Worm (Caenorhabditis elegans) whole organism, L3 larva: ENCODE results near the gene cest-17.

Experiments
- R02D3.7 ChIP-seq: fragments of 150-350 bp; optimal IDR thresholded peaks from 2 replicates; lab custom pipeline; 2014; ENCODE audit warnings: missing biosample characterization, missing genetic modification characterization
- egl-27 ChIP-seq: sonication (generic microtip); optimal IDR thresholded peaks from 4 replicates; lab custom pipeline; 2017; ENCODE audit warnings: missing biosample characterization, missing genetic modification reagents, missing genetic modification characterization
- elt-3 ChIP-seq, 3 experiments: fragments of 150-350 bp in 1 of 3; sonication (generic microtip) in 2 of 3; optimal IDR thresholded peaks; 2 replicates in 2 of 3; 4 replicates in 1 of 3; lab custom pipeline; 2014 to 2017; ENCODE audit warnings: missing biosample characterization in 3 of 3, missing genetic modification characterization in 3 of 3
- lin-39 ChIP-seq: fragments of 150-350 bp; optimal IDR thresholded peaks from 2 replicates; lab custom pipeline; 2018; ENCODE audit warnings: missing biosample characterization, missing genetic modification reagents, missing genetic modification characterization
- nhr-11 ChIP-seq: fragments of 150-350 bp; optimal IDR thresholded peaks from 2 replicates; lab custom pipeline; 2014; ENCODE audit warnings: missing biosample characterization, missing genetic modification characterization
- nhr-12 ChIP-seq: fragments of 150-350 bp; optimal IDR thresholded peaks from 2 replicates; lab custom pipeline; 2014; ENCODE audit warnings: missing biosample characterization, missing genetic modification characterization
- nhr-28 ChIP-seq: fragments of 150-350 bp; optimal IDR thresholded peaks from 2 replicates; lab custom pipeline; 2014; ENCODE audit warnings: missing biosample characterization, missing genetic modification characterization
- nhr-43 ChIP-seq: sonication (generic microtip); optimal IDR thresholded peaks from 2 replicates; lab custom pipeline; 2016; ENCODE audit warnings: mild to moderate bottlenecking, missing genetic modification characterization, missing compliant biosample characterization; ENCODE audit not compliant: poor library complexity, severe bottlenecking
- pha-4 ChIP-seq: fragments of 150-350 bp; optimal IDR thresholded peaks from 2 replicates; lab custom pipeline; 2014; ENCODE audit warnings: missing biosample characterization, missing genetic modification reagents, missing genetic modification characterization
- skn-1 ChIP-seq: fragments of 150-350 bp; optimal IDR thresholded peaks from 2 replicates; lab custom pipeline; 2014; ENCODE audit warnings: missing biosample characterization, missing genetic modification characterization
- ztf-11 ChIP-seq: fragments of 150-350 bp; optimal IDR thresholded peaks from 2 replicates; lab custom pipeline; 2014; ENCODE audit warnings: missing biosample characterization, missing genetic modification characterization

DNA sequence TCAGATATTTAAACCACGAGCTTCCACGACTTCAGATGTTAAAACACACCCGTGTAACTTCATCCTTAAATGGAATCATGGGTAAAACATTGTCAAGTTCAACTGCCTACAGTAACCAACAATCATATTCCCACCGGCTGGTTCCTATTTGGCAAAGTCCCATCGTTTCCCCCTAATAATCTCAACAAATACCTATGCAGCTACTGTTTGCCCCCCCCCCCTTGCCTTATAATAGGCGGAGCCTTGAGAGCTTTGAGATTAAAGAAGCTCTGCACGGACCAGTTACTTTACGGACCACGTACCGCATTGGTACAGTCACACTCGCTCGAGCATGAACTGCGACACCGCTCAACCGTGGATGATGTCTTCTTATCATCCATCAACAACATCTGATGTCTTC, 21.5 kb downstream of the cest-17 start, which contains the start of gene pax-1:
- no peak for TF ChIP-seq R02D3.7
- TF ChIP-seq nhr-11 (tag; lab: Kevin White, UChicago) = no peak
- no peak for TF ChIP-seq nhr-12
- no peak for TF ChIP-seq pha-4 (tag; lab: Kevin White, UChicago)
- no peak for TF ChIP-seq nhr-28 (tag; lab: Kevin White, UChicago)
- no peak for TF ChIP-seq nhr-43
- no peak for TF ChIP-seq ztf-11 (tag; lab: Kevin White, UChicago)
- TF ChIP-seq skn-1 (tag; lab: Kevin White, UChicago) = no peak
- TF ChIP-seq lin-39 = no peak
- TF ChIP-seq elt-3 (tag; optimal IDR thresholded peaks at IDR 0.05; lab: Kevin White, UChicago) = no peak
- TF ChIP-seq egl-27 (tag; lab: Kevin White, UChicago) = no peak
